Worm (Caenorhabditis elegans): ENCODE data around the gene clec-9.

- no peak for TF ChIP-seq unc-39 (tag; optimal IDR thresholded peaks at IDR 0.05)
- no peak for TF ChIP-seq nhr-237 (tag; optimal IDR thresholded peaks at IDR 0.05)
- no peak for TF ChIP-seq elt-3 (tag; optimal IDR thresholded peaks at IDR 0.05)
- no peak for TF ChIP-seq unc-62 (GFP tag; optimal IDR thresholded peaks at IDR 0.05)
- no peak for TF ChIP-seq ztf-4 (tag; optimal IDR thresholded peaks at IDR 0.05)
- no peak for TF ChIP-seq zag-1 (tag; optimal IDR thresholded peaks at IDR 0.05)
- no peak for TF ChIP-seq lin-39 (tag; optimal IDR thresholded peaks at IDR 0.05)
- no peak for TF ChIP-seq alr-1 (tag; optimal IDR thresholded peaks at IDR 0.05)
- no peak for TF ChIP-seq ztf-11 (tag; optimal IDR thresholded peaks at IDR 0.05)
- no peak for TF ChIP-seq blmp-1 (tag; optimal IDR thresholded peaks at IDR 0.05; ENCODE audit: insufficient read depth)
- TF ChIP-seq mdl-1 (tag; optimal IDR thresholded peaks at IDR 0.05) = no peak
Measured at ce11 chrV:16726915-16727314, 20.5 kb upstream of the clec-9 start, which contains the start of gene T25E12.14.
